Worm (Caenorhabditis elegans): ENCODE results near the gene F23F1.2.

DNA sequence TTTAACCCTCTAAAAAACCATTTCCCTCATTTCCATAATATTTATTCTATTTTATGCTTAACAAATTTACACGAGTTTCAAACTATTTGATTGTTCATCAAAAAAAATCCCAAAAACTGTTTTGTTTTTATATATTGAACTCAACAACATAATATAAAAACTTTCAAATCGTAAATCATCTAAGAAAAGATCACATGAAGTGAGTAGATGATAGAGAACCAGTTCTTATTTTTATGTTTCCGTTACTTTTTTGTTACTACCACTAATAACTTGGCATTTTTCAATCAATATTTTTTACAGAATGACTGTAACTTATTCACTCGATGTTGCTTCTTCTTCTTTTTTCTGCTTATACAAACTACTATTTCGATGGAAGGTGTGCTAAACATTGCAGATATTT is 21.3 kb upstream of the F23F1.2 start, which contains the start of gene best-3:
- no peak for TF ChIP-seq dao-5 (tag; optimal IDR thresholded peaks at IDR 0.05)
- no peak for TF ChIP-seq him-1 (tag; optimal IDR thresholded peaks at IDR 0.05)
- TF ChIP-seq W03F9.2 (tag; optimal IDR thresholded peaks at IDR 0.05), result no peak
